Fruit fly (Drosophila melanogaster) whole organism, adult: Measurements from ENCODE around the gene CG32756.
A peak's percentile ranks its signal among the peaks of the same experiment; 100 is the strongest.

Source experiments
- CG11617 ChIP-seq: fragments of 200-800 bp; sonication (Bioruptor generic); optimal IDR thresholded peaks from 2 replicates; lab custom pipeline; 2017; ENCODE audit warnings: mild to moderate bottlenecking, missing biosample characterization, missing genetic modification reagents, missing genetic modification characterization
- CG12768 ChIP-seq: fragments of 200-800 bp; sonication (Bioruptor generic); optimal IDR thresholded peaks from 2 replicates; lab custom pipeline; 2017; ENCODE audit warnings: missing biosample characterization, missing genetic modification characterization, mild to moderate bottlenecking, moderate library complexity, missing genetic modification reagents
- CG14711 ChIP-seq: fragments of 200-800 bp; sonication (Bioruptor generic); optimal IDR thresholded peaks from 2 replicates; lab custom pipeline; 2018; ENCODE audit warnings: missing biosample characterization, mild to moderate bottlenecking, missing genetic modification characterization, moderate library complexity
- CG1620 ChIP-seq: fragments of 200-800 bp; sonication (Bioruptor generic); optimal IDR thresholded peaks from 2 replicates; lab custom pipeline; 2016; ENCODE audit warnings: missing biosample characterization, missing genetic modification characterization
- CG33017 ChIP-seq: fragments of 200-800 bp; sonication (Bioruptor generic); optimal IDR thresholded peaks from 2 replicates; lab custom pipeline; 2018; ENCODE audit warnings: missing biosample characterization, mild to moderate bottlenecking, missing genetic modification characterization, moderate library complexity
- CG5204 ChIP-seq: fragments of 200-800 bp; sonication (Bioruptor generic); optimal IDR thresholded peaks from 2 replicates; lab custom pipeline; 2016; ENCODE audit warnings: missing biosample characterization, missing genetic modification characterization
- CG7045 ChIP-seq: fragments of 200-800 bp; sonication (Bioruptor generic); optimal IDR thresholded peaks from 2 replicates; lab custom pipeline; 2017; ENCODE audit warnings: missing biosample characterization, mild to moderate bottlenecking, missing genetic modification characterization
- CG7101 ChIP-seq: fragments of 200-800 bp; sonication (Bioruptor generic); optimal IDR thresholded peaks from 2 replicates; lab custom pipeline; 2018; ENCODE audit warnings: missing biosample characterization, mild to moderate bottlenecking, missing genetic modification characterization, moderate library complexity
- Clk ChIP-seq: fragments of 200-800 bp; sonication (Bioruptor generic); optimal IDR thresholded peaks from 2 replicates; lab custom pipeline; 2017; ENCODE audit warnings: missing biosample characterization, missing genetic modification characterization
- Crg-1 ChIP-seq: fragments of 200-800 bp; sonication (Bioruptor generic); optimal IDR thresholded peaks from 2 replicates; lab custom pipeline; 2016; ENCODE audit warnings: missing biosample characterization, missing genetic modification characterization
- Hr96 ChIP-seq: fragments of 200-800 bp; sonication (Bioruptor generic); optimal IDR thresholded peaks from 2 replicates; lab custom pipeline; 2016; ENCODE audit warnings: missing biosample characterization, missing genetic modification characterization
- Mnt ChIP-seq: fragments of 200-800 bp; sonication (Bioruptor generic); optimal IDR thresholded peaks from 2 replicates; lab custom pipeline; 2016; ENCODE audit warnings: missing biosample characterization, mild to moderate bottlenecking, missing genetic modification characterization
- bab1 ChIP-seq: fragments of 200-800 bp; sonication (Bioruptor generic); optimal IDR thresholded peaks from 3 replicates; lab custom pipeline; 2019; ENCODE audit warnings: missing biosample characterization, mild to moderate bottlenecking, missing genetic modification characterization, moderate library complexity
- cic ChIP-seq: fragments of 200-800 bp; sonication (Bioruptor generic); optimal IDR thresholded peaks from 2 replicates; lab custom pipeline; 2017; ENCODE audit warnings: missing biosample characterization, mild to moderate bottlenecking, missing genetic modification characterization, moderate library complexity
- cnc ChIP-seq, 2 experiments: fragments of >200 bp; optimal IDR thresholded peaks; 2 replicates each; lab custom pipeline; 2017
- kay ChIP-seq: fragments of 200-800 bp; sonication (Bioruptor generic); peaks from one replicate; lab custom pipeline; 2016; ENCODE audit warnings: missing biosample characterization, missing genetic modification characterization, borderline replicate concordance
- ovo ChIP-seq: fragments of 200-800 bp; sonication (Bioruptor generic); optimal IDR thresholded peaks from 2 replicates; lab custom pipeline; 2016; ENCODE audit warnings: missing biosample characterization, missing genetic modification characterization
- pad ChIP-seq: fragments of 200-800 bp; sonication (Bioruptor generic); optimal IDR thresholded peaks from 3 replicates; lab custom pipeline; 2017; ENCODE audit warnings: missing biosample characterization, missing genetic modification characterization, mild to moderate bottlenecking, moderate library complexity, missing genetic modification reagents
- tj ChIP-seq: fragments of 200-800 bp; sonication (Bioruptor generic); optimal IDR thresholded peaks from 3 replicates; lab custom pipeline; 2017; ENCODE audit warnings: missing biosample characterization, mild to moderate bottlenecking, missing genetic modification characterization, moderate library complexity
- toe ChIP-seq: fragments of 200-800 bp; sonication (Bioruptor generic); optimal IDR thresholded peaks from 2 replicates; lab custom pipeline; 2016; ENCODE audit warnings: missing biosample characterization, missing genetic modification characterization

The CG32756 gene

DNA sequence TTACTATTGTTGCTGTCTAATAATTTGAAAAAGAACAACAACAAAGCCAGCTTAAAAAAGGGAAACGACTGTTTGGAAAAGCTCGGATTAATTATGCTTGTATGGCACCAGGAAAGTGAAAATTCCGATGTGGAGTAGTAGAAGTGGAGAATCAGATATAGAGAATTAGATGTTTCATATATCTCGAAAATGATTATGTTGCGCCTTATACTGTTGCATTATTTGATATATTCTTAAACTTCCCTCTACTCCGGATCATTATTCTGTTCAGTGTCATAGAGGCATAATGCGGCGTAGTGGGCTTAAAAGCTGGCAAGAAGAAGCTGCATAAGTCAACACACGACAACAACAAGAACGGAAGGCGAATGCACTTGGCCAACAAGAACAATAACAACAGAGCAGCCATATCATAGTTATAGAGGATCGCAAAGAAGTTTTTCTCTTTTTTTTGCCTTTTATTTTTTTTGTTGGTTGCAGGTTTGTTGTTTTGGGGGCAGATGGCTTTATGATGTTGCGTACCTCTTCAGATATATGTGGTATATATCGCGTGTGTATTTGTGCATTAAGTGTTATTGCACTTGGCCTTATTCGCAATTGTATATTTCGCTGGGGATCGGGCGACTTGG lies 19.6 kb upstream of the CG32756 start:
- TF ChIP-seq bab1 (GFP tag; lab: Kevin White, UChicago) (peak; percentile 78), kay (GFP tag; lab: Kevin White, UChicago) (no peak), toe (GFP tag; lab: Kevin White, UChicago) (no peak), Clk (no peak), CG14711 (tag; lab: Kevin White, UChicago) (peak; percentile 59), tj (GFP tag; lab: Kevin White, UChicago) (no peak)

DNA sequence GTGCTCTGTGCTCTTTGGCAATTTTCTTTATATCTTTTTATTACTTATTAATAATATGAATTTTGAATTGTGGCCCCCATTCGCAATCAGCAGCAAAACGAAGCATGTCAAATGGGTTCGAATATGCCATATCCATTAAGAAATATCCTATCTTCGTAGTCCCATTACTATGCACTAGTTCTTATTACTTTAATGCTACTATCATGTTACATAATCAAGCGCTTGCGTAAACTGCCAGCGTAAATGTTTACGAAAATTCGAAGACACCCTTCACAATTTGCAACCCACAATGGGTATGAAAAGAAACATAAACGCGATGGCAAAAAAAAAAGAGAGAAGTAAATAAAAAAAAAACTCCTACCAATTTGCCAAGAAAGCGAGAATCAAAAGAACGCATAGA lies 18.8 kb upstream of the CG32756 start:
- peak; percentile 73 for TF ChIP-seq bab1 (GFP tag; lab: Kevin White, UChicago)
- peak; percentile 1 for TF ChIP-seq tj (GFP tag; lab: Kevin White, UChicago)
- no peak for TF ChIP-seq CG5204 (GFP tag; lab: Kevin White, UChicago)
- no peak for TF ChIP-seq CG7101 (tag; lab: Kevin White, UChicago)
- TF ChIP-seq pad (GFP tag; lab: Kevin White, UChicago) = no peak
- no peak for TF ChIP-seq CG1620 (GFP tag; lab: Kevin White, UChicago)
- peak; percentile 4 for TF ChIP-seq CG14711 (tag; lab: Kevin White, UChicago)

DNA sequence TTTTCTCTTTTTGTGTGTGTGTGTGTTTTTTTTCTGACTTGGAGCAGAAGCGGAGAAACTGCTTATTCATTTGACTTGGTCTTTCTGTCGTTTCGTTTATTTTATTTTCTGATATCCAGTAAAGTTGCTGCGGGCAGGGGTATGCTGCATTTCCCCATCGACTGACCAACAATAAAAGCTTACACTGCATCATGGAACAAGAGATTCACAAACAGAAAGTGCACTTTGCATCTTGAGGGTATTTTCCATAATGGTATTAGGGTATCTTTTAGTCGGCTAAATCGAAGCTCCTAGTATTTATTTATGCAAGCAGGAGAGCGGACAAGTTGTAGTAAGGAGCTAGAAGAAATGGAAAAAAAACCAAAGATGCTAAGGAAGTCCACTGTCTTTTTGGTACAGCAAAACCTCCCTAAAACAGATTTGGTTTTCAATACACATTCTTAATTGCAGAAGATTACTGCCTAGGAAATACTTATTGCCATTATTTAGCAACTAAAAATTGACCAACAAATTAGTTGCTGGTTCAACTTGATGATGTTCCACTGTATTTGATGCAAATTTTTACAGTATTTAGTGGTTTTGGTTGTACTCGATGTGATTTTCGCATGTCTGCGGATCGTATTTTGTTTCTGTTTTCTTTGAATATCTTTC lies 13.0 kb upstream of the CG32756 start:
- TF ChIP-seq CG12768 (GFP tag; lab: Kevin White, UChicago) = no peak
- TF ChIP-seq toe (GFP tag; lab: Kevin White, UChicago) = no peak
- TF ChIP-seq CG33017 (tag; lab: Kevin White, UChicago) = no peak
- TF ChIP-seq Hr96 = peak; percentile 27
- peak; percentile 96 for TF ChIP-seq bab1 (GFP tag; lab: Kevin White, UChicago)
- TF ChIP-seq kay (GFP tag; lab: Kevin White, UChicago) = no peak
- TF ChIP-seq cic (GFP tag; lab: Kevin White, UChicago) = no peak
- TF ChIP-seq Crg-1 = peak; percentile 21
- TF ChIP-seq CG11617 (GFP tag; lab: Kevin White, UChicago) = no peak
- peak; percentile 63 for TF ChIP-seq pad (GFP tag; lab: Kevin White, UChicago)
- TF ChIP-seq CG7101 (tag; lab: Kevin White, UChicago) = peak; percentile 70
- TF ChIP-seq CG7045 (GFP tag; lab: Kevin White, UChicago) = no peak
- peak; percentile 79 for TF ChIP-seq CG1620 (GFP tag; lab: Kevin White, UChicago)
- peak; percentile 69 for TF ChIP-seq tj (GFP tag; lab: Kevin White, UChicago)
- TF ChIP-seq cnc (optimal IDR thresholded peaks at IDR 0.05; lab: Kevin White, UChicago) = no peak
- TF ChIP-seq ovo (GFP tag; lab: Kevin White, UChicago) = peak; percentile 13
- peak; percentile 69 for TF ChIP-seq CG14711 (tag; lab: Kevin White, UChicago)
- no peak for TF ChIP-seq Mnt (GFP tag; lab: Kevin White, UChicago)
- no peak for TF ChIP-seq CG5204 (GFP tag; lab: Kevin White, UChicago)
- no peak for TF ChIP-seq Clk

DNA sequence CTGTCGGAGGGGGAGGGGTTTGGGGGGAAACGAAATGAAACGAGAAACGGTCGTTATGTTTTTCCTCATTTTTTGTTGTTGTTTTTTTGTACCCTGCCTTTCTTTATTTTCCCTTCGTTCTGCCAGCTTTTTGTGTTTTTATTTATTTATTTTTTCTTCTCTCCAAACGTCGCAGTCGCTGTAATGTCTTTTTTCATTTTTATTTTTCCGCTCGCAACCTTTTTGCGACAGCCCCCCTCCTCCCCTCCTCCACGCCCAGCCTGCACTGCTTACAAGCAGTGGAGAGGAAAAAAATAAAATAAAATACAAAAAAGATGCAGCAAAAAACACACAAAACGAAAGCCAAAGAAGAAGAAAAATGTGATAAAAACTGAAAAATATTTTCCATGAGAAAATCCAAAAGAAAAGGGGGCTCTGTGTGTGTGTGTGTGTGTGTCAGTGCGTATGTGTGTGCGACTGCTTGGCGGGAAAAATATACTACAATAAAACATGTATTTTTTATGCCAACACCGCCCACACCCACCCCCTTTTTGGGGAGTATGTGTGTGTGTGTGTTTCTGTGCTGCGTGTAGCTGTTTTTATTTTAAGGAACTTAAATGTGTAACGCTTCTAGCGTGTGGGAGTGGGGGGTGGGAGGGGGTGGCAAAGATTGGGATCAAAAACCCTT lies 10.3 kb upstream of the CG32756 start:
- TF ChIP-seq CG12768 (GFP tag; lab: Kevin White, UChicago) (peak; percentile 17), kay (GFP tag; lab: Kevin White, UChicago) (no peak), Crg-1 (no peak), cnc (optimal IDR thresholded peaks at IDR 0.05; lab: Kevin White, UChicago) (no peak), CG33017 (tag; lab: Kevin White, UChicago) (no peak), cic (GFP tag; lab: Kevin White, UChicago) (peak; percentile 17), Mnt (GFP tag; lab: Kevin White, UChicago) (no peak), pad (GFP tag; lab: Kevin White, UChicago) (peak; percentile 32), CG1620 (GFP tag; lab: Kevin White, UChicago) (no peak), tj (GFP tag; lab: Kevin White, UChicago) (peak; percentile 82), CG7045 (GFP tag; lab: Kevin White, UChicago) (peak; percentile 14), CG11617 (GFP tag; lab: Kevin White, UChicago) (peak; percentile 65), CG7101 (tag; lab: Kevin White, UChicago) (peak; percentile 33), CG5204 (GFP tag; lab: Kevin White, UChicago) (no peak), Clk (no peak), CG14711 (tag; lab: Kevin White, UChicago) (no peak), ovo (GFP tag; lab: Kevin White, UChicago) (peak; percentile 57), Hr96 (peak; percentile 14), bab1 (GFP tag; lab: Kevin White, UChicago) (no peak), toe (GFP tag; lab: Kevin White, UChicago) (no peak)

DNA sequence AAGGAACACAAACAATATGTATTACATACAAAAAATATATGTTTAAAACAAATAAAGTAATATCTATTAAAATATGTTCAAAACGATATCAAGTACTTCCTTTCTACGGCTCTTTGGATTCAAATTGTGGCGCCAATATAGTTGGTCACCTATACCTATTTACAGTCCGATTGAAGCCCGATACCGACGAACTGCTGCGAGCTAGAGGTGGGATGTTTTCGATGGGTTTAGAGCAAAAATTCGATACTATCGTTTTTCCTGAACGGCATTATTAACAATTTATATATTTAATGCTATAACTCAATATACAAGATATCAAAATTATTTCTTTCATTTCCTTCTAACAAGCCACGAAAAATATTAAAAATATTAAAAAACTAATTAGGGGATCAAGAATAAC lies 3.7 kb upstream of the CG32756 start:
- TF ChIP-seq CG1620 (GFP tag; lab: Kevin White, UChicago) (no peak), Crg-1 (no peak), cnc (optimal IDR thresholded peaks at IDR 0.05; lab: Kevin White, UChicago) (no peak), bab1 (GFP tag; lab: Kevin White, UChicago) (no peak), Mnt (GFP tag; lab: Kevin White, UChicago) (no peak), cic (GFP tag; lab: Kevin White, UChicago) (no peak), toe (GFP tag; lab: Kevin White, UChicago) (no peak), pad (GFP tag; lab: Kevin White, UChicago) (no peak)
